Fruit fly (Drosophila melanogaster) whole organism, prepupa: ENCODE results near the gene CG10809.
A peak's percentile ranks its signal among the peaks of the same experiment; 100 is the strongest.

ENCODE experiments used
- Blimp-1 ChIP-seq: fragments of 200-800 bp; sonication (Bioruptor generic); optimal IDR thresholded peaks from 3 replicates; lab custom pipeline; 2017; ENCODE audit warnings: missing biosample characterization, missing genetic modification characterization, mild to moderate bottlenecking, moderate library complexity, missing genetic modification reagents
- CG10631 ChIP-seq: fragments of 200-800 bp; sonication (Bioruptor generic); optimal IDR thresholded peaks from 2 replicates; lab custom pipeline; 2016; ENCODE audit warnings: missing biosample characterization, missing genetic modification characterization
- CG10669 ChIP-seq: fragments of 200-800 bp; sonication (Bioruptor generic); optimal IDR thresholded peaks from 3 replicates; lab custom pipeline; 2018; ENCODE audit warnings: missing biosample characterization, mild to moderate bottlenecking, missing genetic modification characterization, moderate library complexity
- CG11294 ChIP-seq: fragments of 200-800 bp; sonication (Bioruptor generic); IDR thresholded peaks from 2 replicates; pipeline ENCODE4 v1.3.6; 2022; ENCODE audit warnings: missing biosample characterization, missing genetic modification characterization
- CG11902 ChIP-seq: fragments of 200-800 bp; sonication (Bioruptor generic); optimal IDR thresholded peaks from 3 replicates; lab custom pipeline; 2016; ENCODE audit warnings: missing biosample characterization, missing genetic modification characterization
- CG1621 ChIP-seq: fragments of 200-800 bp; sonication (Bioruptor generic); optimal IDR thresholded peaks from 3 replicates; lab custom pipeline; 2018; ENCODE audit warnings: missing biosample characterization, mild to moderate bottlenecking, missing genetic modification characterization
- CG16779 ChIP-seq: fragments of 200-800 bp; sonication (Bioruptor generic); optimal IDR thresholded peaks from 3 replicates; lab custom pipeline; 2017; ENCODE audit warnings: missing biosample characterization, mild to moderate bottlenecking, missing genetic modification characterization
- CG3032 ChIP-seq: fragments of 200-800 bp; optimal IDR thresholded peaks from 2 replicates; lab custom pipeline; 2019; ENCODE audit warnings: missing biosample characterization, mild to moderate bottlenecking, missing genetic modification characterization, moderate library complexity
- CG32006 ChIP-seq: fragments of 200-800 bp; sonication (Bioruptor generic); optimal IDR thresholded peaks from 3 replicates; lab custom pipeline; 2017; ENCODE audit warnings: missing biosample characterization, mild to moderate bottlenecking, missing genetic modification characterization
- CG34406 ChIP-seq: fragments of 200-800 bp; sonication (Bioruptor generic); optimal IDR thresholded peaks from 3 replicates; lab custom pipeline; 2016; ENCODE audit warnings: missing biosample characterization, missing genetic modification characterization
- CG3919 ChIP-seq: fragments of 200-800 bp; sonication (Bioruptor generic); optimal IDR thresholded peaks from 3 replicates; lab custom pipeline; 2016; ENCODE audit warnings: missing biosample characterization, missing genetic modification characterization
- CG4318 ChIP-seq: fragments of 200-800 bp; sonication (Bioruptor generic); optimal IDR thresholded peaks from 3 replicates; lab custom pipeline; 2017; ENCODE audit warnings: missing biosample characterization, mild to moderate bottlenecking, missing genetic modification characterization
- CG6163 ChIP-seq: fragments of 200-800 bp; sonication (Bioruptor generic); IDR thresholded peaks from 3 replicates; pipeline ENCODE4 v1.3.6; 2022; ENCODE audit warnings: missing biosample characterization, missing genetic modification characterization
- CG6276 ChIP-seq: fragments of 200-800 bp; sonication (Bioruptor generic); optimal IDR thresholded peaks from 2 replicates; lab custom pipeline; 2017; ENCODE audit warnings: missing biosample characterization, mild to moderate bottlenecking, missing genetic modification characterization
- CG6792 ChIP-seq: fragments of 200-800 bp; sonication (Bioruptor generic); optimal IDR thresholded peaks from 3 replicates; lab custom pipeline; 2016; ENCODE audit warnings: missing biosample characterization, missing genetic modification characterization
- CG6808 ChIP-seq: fragments of 200-800 bp; sonication (Bioruptor generic); optimal IDR thresholded peaks from 3 replicates; lab custom pipeline; 2017; ENCODE audit warnings: missing biosample characterization, missing genetic modification characterization, mild to moderate bottlenecking, moderate library complexity, missing genetic modification reagents
- CG6854 ChIP-seq: fragments of 200-800 bp; sonication (Bioruptor generic); optimal IDR thresholded peaks from 2 replicates; lab custom pipeline; 2017; ENCODE audit warnings: missing biosample characterization, mild to moderate bottlenecking, missing genetic modification characterization
- CG7368 ChIP-seq: fragments of 200-800 bp; sonication (Bioruptor generic); optimal IDR thresholded peaks from 3 replicates; lab custom pipeline; 2016; ENCODE audit warnings: missing biosample characterization, missing genetic modification characterization
- CG8119 ChIP-seq: fragments of 200-800 bp; sonication (Bioruptor generic); IDR thresholded peaks from 3 replicates; pipeline ENCODE4 v1.3.6; 2022; ENCODE audit warnings: missing biosample characterization, missing genetic modification characterization
- CG8319 ChIP-seq: fragments of 200-800 bp; sonication (Bioruptor generic); optimal IDR thresholded peaks from 3 replicates; lab custom pipeline; 2016; ENCODE audit warnings: missing biosample characterization, missing genetic modification characterization
- CG8632 ChIP-seq: fragments of 200-800 bp; sonication (Bioruptor generic); optimal IDR thresholded peaks from 3 replicates; lab custom pipeline; 2016; ENCODE audit warnings: missing biosample characterization, missing genetic modification characterization
- CG9139 ChIP-seq: fragments of 200-800 bp; sonication (Bioruptor generic); optimal IDR thresholded peaks from 3 replicates; lab custom pipeline; 2017; ENCODE audit warnings: missing biosample characterization, mild to moderate bottlenecking, missing genetic modification characterization
- Eip75B ChIP-seq: fragments of 200-800 bp; sonication (Bioruptor generic); optimal IDR thresholded peaks from 3 replicates; lab custom pipeline; 2016; ENCODE audit warnings: missing biosample characterization, missing genetic modification characterization
- Eip78C ChIP-seq: fragments of 200-800 bp; sonication (Bioruptor generic); peaks from one replicate; lab custom pipeline; 2016; ENCODE audit warnings: missing biosample characterization, missing genetic modification characterization
- Ets21C ChIP-seq: fragments of 200-800 bp; sonication (Bioruptor generic); optimal IDR thresholded peaks from 3 replicates; lab custom pipeline; 2016; ENCODE audit warnings: missing biosample characterization, missing genetic modification characterization
- Ets96B ChIP-seq: fragments of 200-800 bp; optimal IDR thresholded peaks from 2 replicates; lab custom pipeline; 2019; ENCODE audit warnings: missing biosample characterization, mild to moderate bottlenecking, missing genetic modification characterization, moderate library complexity
- Gug ChIP-seq: fragments of 200-800 bp; sonication (Bioruptor generic); IDR thresholded peaks from 2 replicates; pipeline ENCODE4 v1.3.6; 2022; ENCODE audit warnings: missing biosample characterization, missing genetic modification characterization
- Hr38 ChIP-seq: sonication (Bioruptor generic); optimal IDR thresholded peaks from 2 replicates; lab custom pipeline; 2016; ENCODE audit warnings: missing biosample characterization, missing genetic modification characterization
- Hr39 ChIP-seq: fragments of 200-800 bp; sonication (Bioruptor generic); optimal IDR thresholded peaks from 2 replicates; lab custom pipeline; 2016; ENCODE audit warnings: missing biosample characterization, missing genetic modification characterization
- Met ChIP-seq: fragments of 200-800 bp; sonication (Bioruptor generic); optimal IDR thresholded peaks from 3 replicates; lab custom pipeline; 2016; ENCODE audit warnings: missing biosample characterization, missing genetic modification characterization
- OdsH ChIP-seq: fragments of 200-800 bp; sonication (Bioruptor generic); optimal IDR thresholded peaks from 3 replicates; lab custom pipeline; 2016; ENCODE audit warnings: missing biosample characterization, missing genetic modification characterization
- Sox102F ChIP-seq: fragments of 200-800 bp; sonication (Bioruptor generic); optimal IDR thresholded peaks from 2 replicates; lab custom pipeline; 2016; ENCODE audit warnings: missing biosample characterization, mild to moderate bottlenecking, missing genetic modification characterization
- achi ChIP-seq: fragments of 200-800 bp; sonication (Bioruptor generic); optimal IDR thresholded peaks from 3 replicates; lab custom pipeline; 2016; ENCODE audit warnings: missing biosample characterization, missing genetic modification characterization
- acj6 ChIP-seq: fragments of 200-800 bp; sonication (Bioruptor generic); optimal IDR thresholded peaks from 3 replicates; lab custom pipeline; 2016; ENCODE audit warnings: missing biosample characterization, missing genetic modification characterization
- dac ChIP-seq: fragments of 200-800 bp; sonication (Bioruptor generic); optimal IDR thresholded peaks from 2 replicates; lab custom pipeline; 2017; ENCODE audit warnings: missing biosample characterization, mild to moderate bottlenecking, missing genetic modification characterization
- dsx ChIP-seq: fragments of 200-800 bp; optimal IDR thresholded peaks from 3 replicates; lab custom pipeline; 2019; ENCODE audit warnings: missing biosample characterization, mild to moderate bottlenecking, missing genetic modification characterization, moderate library complexity; ENCODE audit not compliant: poor library complexity, severe bottlenecking
- esn ChIP-seq: fragments of 200-800 bp; sonication (Bioruptor generic); optimal IDR thresholded peaks from 2 replicates; lab custom pipeline; 2016; ENCODE audit warnings: missing biosample characterization, mild to moderate bottlenecking, missing genetic modification characterization, moderate library complexity
- fkh ChIP-seq: fragments of 200-800 bp; sonication (Bioruptor generic); optimal IDR thresholded peaks from 3 replicates; lab custom pipeline; 2017; ENCODE audit warnings: missing biosample characterization, mild to moderate bottlenecking, missing genetic modification characterization, moderate library complexity
- net ChIP-seq: fragments of 200-800 bp; sonication (Bioruptor generic); optimal IDR thresholded peaks from 3 replicates; lab custom pipeline; 2016; ENCODE audit warnings: missing biosample characterization, missing genetic modification characterization
- salr ChIP-seq, 2 experiments: fragments of 200-800 bp; sonication (Bioruptor generic); optimal IDR thresholded peaks; 3 replicates each; lab custom pipeline; 2016 to 2018; ENCODE audit warnings: missing biosample characterization in 2 of 2, missing genetic modification characterization in 2 of 2, mild to moderate bottlenecking in 1 of 2
- spab ChIP-seq: fragments of 200-800 bp; sonication (Bioruptor generic); optimal IDR thresholded peaks from 2 replicates; lab custom pipeline; 2017; ENCODE audit warnings: missing biosample characterization, mild to moderate bottlenecking, missing genetic modification characterization, missing genetic modification reagents
- ss ChIP-seq, 2 experiments: fragments of 200-800 bp; sonication (Bioruptor generic); optimal IDR thresholded peaks; 2 replicates in 1 of 2; 3 replicates in 1 of 2; lab custom pipeline; 2017 to 2018; ENCODE audit warnings: mild to moderate bottlenecking in 2 of 2, missing biosample characterization in 2 of 2, missing genetic modification characterization in 2 of 2, moderate library complexity in 1 of 2
- svp ChIP-seq: fragments of 200-800 bp; sonication (Bioruptor generic); peaks from one replicate; lab custom pipeline; 2016; ENCODE audit warnings: missing biosample characterization, missing genetic modification characterization
- topi ChIP-seq: fragments of 200-800 bp; sonication (Bioruptor generic); optimal IDR thresholded peaks from 3 replicates; lab custom pipeline; 2016; ENCODE audit warnings: missing biosample characterization, missing genetic modification characterization
- vri ChIP-seq: fragments of 200-800 bp; sonication (Bioruptor generic); optimal IDR thresholded peaks from 3 replicates; lab custom pipeline; 2016; ENCODE audit warnings: missing biosample characterization, mild to moderate bottlenecking, missing genetic modification characterization

Gene CG10809

dm6 chr3L:9856430-9857218, 3.1 kb downstream of the CG10809 start (continued):
- TF ChIP-seq CG3919 (GFP tag; lab: Kevin White, UChicago) (no peak), CG16779 (tag; lab: Kevin White, UChicago) (no peak), CG7368 (GFP tag; lab: Kevin White, UChicago) (peak; percentile 5), CG10631 (GFP tag; lab: Kevin White, UChicago) (peak; percentile 31), achi (GFP tag; lab: Kevin White, UChicago) (peak; percentile 39), CG8119 (peak; percentile 64), Hr39 (no peak), CG6854 (GFP tag; lab: Kevin White, UChicago) (no peak), CG6276 (GFP tag; lab: Kevin White, UChicago) (no peak), CG6808 (GFP tag; lab: Kevin White, UChicago) (no peak), Eip78C (GFP tag; lab: Kevin White, UChicago) (peak; percentile 66), vri (GFP tag; lab: Kevin White, UChicago) (no peak), Eip75B (GFP tag; lab: Kevin White, UChicago) (no peak), ss (GFP tag; optimal IDR thresholded peaks at IDR 0.05; lab: Kevin White, UChicago) (peak in 1 of 2 experiments; percentile 29), CG1621 (tag; lab: Kevin White, UChicago) (no peak), esn (no peak), CG6163 (GFP tag; lab: Robert Waterston, UW) (no peak; the same call in 1 of the 3 replicates), dac (GFP tag; lab: Kevin White, UChicago) (no peak), net (no peak), CG9139 (GFP tag; lab: Kevin White, UChicago) (no peak), Hr38 (GFP tag; lab: Kevin White, UChicago) (no peak), CG8319 (GFP tag; lab: Kevin White, UChicago) (no peak), acj6 (GFP tag; lab: Kevin White, UChicago) (peak; percentile 44), fkh (GFP tag; lab: Kevin White, UChicago) (no peak), CG6792 (GFP tag; lab: Kevin White, UChicago) (no peak)

- peak; percentile 99 for TF ChIP-seq svp (GFP tag; lab: Kevin White, UChicago)
- peak; percentile 94 for TF ChIP-seq Ets21C (GFP tag; lab: Kevin White, UChicago)
- TF ChIP-seq vri (GFP tag; lab: Kevin White, UChicago) = peak; percentile 89
- peak; percentile 97 for TF ChIP-seq CG3919 (GFP tag; lab: Kevin White, UChicago)
- peak; percentile 97 for TF ChIP-seq esn
- peak; percentile 91 for TF ChIP-seq CG3032 (tag; lab: Kevin White, UChicago)
- TF ChIP-seq spab (GFP tag; lab: Kevin White, UChicago) = peak; percentile 93
- peak; percentile 77 to 90 for TF ChIP-seq salr (GFP tag; optimal IDR thresholded peaks at IDR 0.05; lab: Kevin White, UChicago)
- TF ChIP-seq Eip75B (GFP tag; lab: Kevin White, UChicago) = peak; percentile 97
- peak; percentile 92 for TF ChIP-seq OdsH (GFP tag; lab: Kevin White, UChicago)
- TF ChIP-seq CG8319 (GFP tag; lab: Kevin White, UChicago) = peak; percentile 93
- peak; percentile 97 for TF ChIP-seq topi (GFP tag; lab: Kevin White, UChicago)
- peak; percentile 93 for TF ChIP-seq net
- TF ChIP-seq Blimp-1 (GFP tag; lab: Kevin White, UChicago) = peak; percentile 98
- TF ChIP-seq Gug (GFP tag; lab: Robert Waterston, UW) = peak; percentile 96
- peak; percentile 82 for TF ChIP-seq dsx (GFP tag; lab: Kevin White, UChicago)
- TF ChIP-seq Hr38 (GFP tag; lab: Kevin White, UChicago) = no peak
- TF ChIP-seq CG6792 (GFP tag; lab: Kevin White, UChicago) = peak; percentile 92
- peak; percentile 97 for TF ChIP-seq CG8119
- TF ChIP-seq Sox102F = peak; percentile 97
- peak; percentile 96 for TF ChIP-seq CG6163 (GFP tag; lab: Robert Waterston, UW)
- peak; percentile 95 for TF ChIP-seq Ets96B (tag; lab: Kevin White, UChicago)
- TF ChIP-seq CG34406 (GFP tag; lab: Kevin White, UChicago) = peak; percentile 88
- TF ChIP-seq CG11294 (GFP tag; lab: Robert Waterston, UW) = peak; percentile 92
- TF ChIP-seq CG4318 = peak; percentile 88
- peak; percentile 96 for TF ChIP-seq Hr39
- peak; percentile 95 for TF ChIP-seq CG10669 (GFP tag; lab: Kevin White, UChicago)
- TF ChIP-seq acj6 (GFP tag; lab: Kevin White, UChicago) = peak; percentile 94
- TF ChIP-seq CG6276 (GFP tag; lab: Kevin White, UChicago) = peak; percentile 82
- TF ChIP-seq CG11902 (GFP tag; lab: Kevin White, UChicago) = peak; percentile 92
- TF ChIP-seq CG8632 (GFP tag; lab: Kevin White, UChicago) = peak; percentile 85
- TF ChIP-seq achi (GFP tag; lab: Kevin White, UChicago) = peak; percentile 92
- peak; percentile 96 for TF ChIP-seq Met
- peak; percentile 96 for TF ChIP-seq CG32006 (GFP tag; lab: Kevin White, UChicago)
Observed at dm6 chr3L:9855784-9856426, 3.8 kb downstream of the CG10809 start.
